Fruit fly (Drosophila melanogaster): Measurements from ENCODE around the gene CG14341.

dm6 chr2L:1156592-1157249, 9.6 kb upstream of the CG14341 start:
- TF ChIP-seq Snoo (tag; optimal IDR thresholded peaks at IDR 0.05) (no peak), fd96Ca (GFP tag; IDR thresholded peaks at IDR 0.05) (no peak), EcR (GFP tag; optimal IDR thresholded peaks at IDR 0.05) (no peak), CG4496 (GFP tag; IDR thresholded peaks at IDR 0.05) (no peak), CG34367 (tag; optimal IDR thresholded peaks at IDR 0.05) (no peak)

Measured in whole organism, pupa.